Worm (Caenorhabditis elegans) whole organism, mixed stage, embryonic: ENCODE measurements around the gene sptl-1.

Experiments
- blmp-1 ChIP-seq: fragments of 150-350 bp; optimal IDR thresholded peaks from 2 replicates; lab custom pipeline; 2014; ENCODE audit warnings: missing biosample characterization, missing genetic modification characterization
- ces-1 ChIP-seq: fragments of 150-350 bp; optimal IDR thresholded peaks from 2 replicates; lab custom pipeline; 2014; ENCODE audit warnings: missing biosample characterization, missing genetic modification reagents, missing genetic modification characterization
- cnd-1 ChIP-seq: fragments of 200-800 bp; sonication (Bioruptor generic); optimal IDR thresholded peaks from 2 replicates; lab custom pipeline; 2018; ENCODE audit warnings: mild to moderate bottlenecking, missing genetic modification characterization, missing compliant biosample characterization
- flh-1 ChIP-seq: fragments of 200-800 bp; sonication (Bioruptor generic); optimal IDR thresholded peaks from 2 replicates; lab custom pipeline; 2018; ENCODE audit warnings: mild to moderate bottlenecking, missing genetic modification characterization, moderate library complexity, missing compliant biosample characterization
- lin-32 ChIP-seq: fragments of 200-800 bp; sonication (Bioruptor generic); optimal IDR thresholded peaks from 2 replicates; lab custom pipeline; 2018; ENCODE audit warnings: mild to moderate bottlenecking, missing genetic modification characterization, missing compliant biosample characterization
- mab-5 ChIP-seq: fragments of 150-350 bp; optimal IDR thresholded peaks from 2 replicates; lab custom pipeline; 2014; ENCODE audit warnings: missing biosample characterization, missing genetic modification characterization
- mls-2 ChIP-seq: sonication (generic microtip); optimal IDR thresholded peaks from 2 replicates; lab custom pipeline; 2016; ENCODE audit warnings: mild to moderate bottlenecking, missing genetic modification characterization, moderate library complexity, missing compliant biosample characterization
- nhr-12 ChIP-seq: fragments of 150-350 bp; optimal IDR thresholded peaks from 2 replicates; lab custom pipeline; 2014; ENCODE audit warnings: missing biosample characterization, missing genetic modification characterization
- nhr-237 ChIP-seq: fragments of 150-350 bp; optimal IDR thresholded peaks from 2 replicates; lab custom pipeline; 2014; ENCODE audit warnings: missing biosample characterization, missing genetic modification characterization
- nhr-28 ChIP-seq: fragments of 150-350 bp; optimal IDR thresholded peaks from 2 replicates; lab custom pipeline; 2014; ENCODE audit warnings: missing biosample characterization, missing genetic modification characterization
- nhr-76 ChIP-seq: sonication (generic microtip); optimal IDR thresholded peaks from 2 replicates; lab custom pipeline; 2017; ENCODE audit warnings: missing biosample characterization, missing genetic modification characterization
- unc-39 ChIP-seq: fragments of 150-350 bp; optimal IDR thresholded peaks from 2 replicates; lab custom pipeline; 2014; ENCODE audit warnings: missing biosample characterization, missing genetic modification characterization

DNA sequence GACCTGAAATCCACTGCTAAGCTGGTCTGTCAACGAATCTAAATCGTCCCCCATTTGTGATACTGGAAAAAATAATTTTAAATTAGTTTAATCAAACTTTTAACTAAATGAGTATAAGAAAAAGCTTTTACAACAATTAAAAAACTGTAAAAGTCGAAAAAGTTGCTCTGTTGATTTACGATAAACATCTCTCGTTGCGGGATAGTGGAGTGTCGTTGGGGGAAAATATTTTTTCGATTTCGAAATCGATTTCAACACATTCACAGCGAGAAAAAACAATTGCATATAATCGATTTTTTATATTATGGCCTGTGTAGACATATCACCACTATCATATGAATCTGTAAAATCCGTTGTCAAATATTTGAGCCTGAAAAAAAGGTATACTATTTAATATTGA lies 19.9 kb upstream of the sptl-1 start, which contains the start of the genes F23F1.5 and fbxc-54:
- TF ChIP-seq blmp-1 (tag; lab: Kevin White, UChicago) (no peak), nhr-28 (no peak), mls-2 (no peak), lin-32 (GFP tag; lab: Kevin White, UChicago) (no peak), unc-39 (tag; lab: Kevin White, UChicago) (no peak), ces-1 (no peak), nhr-12 (tag; lab: Kevin White, UChicago) (no peak), mab-5 (tag; lab: Kevin White, UChicago) (no peak), cnd-1 (no peak), nhr-237 (tag; lab: Kevin White, UChicago) (no peak), flh-1 (GFP tag; lab: Kevin White, UChicago) (no peak), nhr-76 (no peak)
